Worm (Caenorhabditis elegans): ENCODE results near the gene C34B4.5.
"Not testable (repeated sequence)": the region's sequence is repeated elsewhere in the genome, so short reads cannot be mapped to it uniquely, and the experiment has no call there.

C34B4.5 gene

ce11 chrV:13130439-13130840 lies 34.7 kb downstream of the C34B4.5 start (continued):
- TF ChIP-seq pha-2 (tag; optimal IDR thresholded peaks at IDR 0.05) (no peak), pha-4 (tag; optimal IDR thresholded peaks at IDR 0.05) (no peak), npax-4 (tag; optimal IDR thresholded peaks at IDR 0.05) (no peak)

- TF ChIP-seq sox-2 (GFP tag; IDR thresholded peaks at IDR 0.05) (no peak), K09A11.1 (tag; optimal IDR thresholded peaks at IDR 0.05; ENCODE audit: insufficient read depth) (no peak), ref-2 (tag; optimal IDR thresholded peaks at IDR 0.05) (no peak), elt-4 (tag; optimal IDR thresholded peaks at IDR 0.05) (no peak), ceh-48 (tag; optimal IDR thresholded peaks at IDR 0.05) (no peak), ttx-3 (tag; optimal IDR thresholded peaks at IDR 0.05) (no peak), mec-3 (tag; optimal IDR thresholded peaks at IDR 0.05; ENCODE audit: borderline replicate concordance) (no peak), elt-2 (tag; optimal IDR thresholded peaks at IDR 0.05) (no peak), ama-1 (optimal IDR thresholded peaks at IDR 0.05) (no peak), ceh-6 (GFP tag; optimal IDR thresholded peaks at IDR 0.05) (no peak), ceh-34 (tag; optimal IDR thresholded peaks at IDR 0.05) (no peak), unc-55 (GFP tag; optimal IDR thresholded peaks at IDR 0.05) (no peak), C38D4.7 (GFP tag; optimal IDR thresholded peaks at IDR 0.05) (no peak), Y22D7AL.16 (tag; optimal IDR thresholded peaks at IDR 0.05) (no peak), pax-1 (tag; optimal IDR thresholded peaks at IDR 0.05) (no peak), eyg-1 (tag; optimal IDR thresholded peaks at IDR 0.05) (no peak), ets-4 (tag; optimal IDR thresholded peaks at IDR 0.05) (no peak)
Measured at ce11 chrV:13131487-13131886, 35.7 kb downstream of the C34B4.5 start.

- no peak for TF ChIP-seq rnt-1 (tag; optimal IDR thresholded peaks at IDR 0.05)
- TF ChIP-seq tbx-2 (tag; optimal IDR thresholded peaks at IDR 0.05), result no peak
- no peak for TF ChIP-seq Y22D7AL.16 (tag; optimal IDR thresholded peaks at IDR 0.05)
- no peak for TF ChIP-seq gmeb-2 (tag; optimal IDR thresholded peaks at IDR 0.05)
- no peak for TF ChIP-seq fkh-6 (tag; optimal IDR thresholded peaks at IDR 0.05)
- TF ChIP-seq ceh-22 (tag; optimal IDR thresholded peaks at IDR 0.05), result no peak
- TF ChIP-seq mec-3 (tag; optimal IDR thresholded peaks at IDR 0.05; ENCODE audit: borderline replicate concordance), result no peak
- no peak for TF ChIP-seq ama-1 (optimal IDR thresholded peaks at IDR 0.05)
- no peak for TF ChIP-seq ceh-34 (tag; optimal IDR thresholded peaks at IDR 0.05)
- TF ChIP-seq ceh-30 (tag; optimal IDR thresholded peaks at IDR 0.05), result no peak
- no peak for TF ChIP-seq pqm-1 (tag; optimal IDR thresholded peaks at IDR 0.05)
- TF ChIP-seq tbx-7 (tag; optimal IDR thresholded peaks at IDR 0.05), result no peak
- no peak for TF ChIP-seq fax-1 (tag; optimal IDR thresholded peaks at IDR 0.05)
- TF ChIP-seq dmd-4 (tag; optimal IDR thresholded peaks at IDR 0.05; ENCODE audit: borderline replicate concordance), result no peak
- no peak for TF ChIP-seq ceh-31 (tag; optimal IDR thresholded peaks at IDR 0.05)
- no peak for TF ChIP-seq ceh-19 (GFP tag; optimal IDR thresholded peaks at IDR 0.05)
Measured at ce11 chrV:13133380-13133779, 37.6 kb downstream of the C34B4.5 start, which contains the start of gene B0365.9. Gene B0365.9 (minus strand): TSS chrV:13133565.

ce11 chrV:13134786-13135185 lies 39.0 kb downstream of the C34B4.5 start, which contains the start of gene clec-225:
Gene clec-225 (minus strand): TSS chrV:13134886.
- TF ChIP-seq ztf-16, hlh-8, ahr-1 (tag; optimal IDR thresholded peaks at IDR 0.05): not testable (repeated sequence)

ce11 chrV:13137955-13138354 lies 42.2 kb downstream of the C34B4.5 start, which contains the start of gene clec-41:
Gene clec-41 (minus strand): TSS chrV:13138101.
- TF ChIP-seq ceh-48 (tag; optimal IDR thresholded peaks at IDR 0.05), result no peak
- TF ChIP-seq tbx-2 (tag; optimal IDR thresholded peaks at IDR 0.05), result no peak
- TF ChIP-seq elt-2 (tag; optimal IDR thresholded peaks at IDR 0.05), result no peak
- no peak for TF ChIP-seq ceh-45 (GFP tag; IDR thresholded peaks at IDR 0.05)
- no peak for TF ChIP-seq ceh-9 (tag; optimal IDR thresholded peaks at IDR 0.05)
- TF ChIP-seq nhr-232 (tag; optimal IDR thresholded peaks at IDR 0.05), result no peak
- TF ChIP-seq gmeb-2 (tag; optimal IDR thresholded peaks at IDR 0.05), result no peak
- no peak for TF ChIP-seq fkh-6 (tag; optimal IDR thresholded peaks at IDR 0.05)
- no peak for TF ChIP-seq syd-9 (tag; optimal IDR thresholded peaks at IDR 0.05)
- TF ChIP-seq ceh-18 (tag; optimal IDR thresholded peaks at IDR 0.05), result no peak
- no peak for TF ChIP-seq pqm-1 (tag; optimal IDR thresholded peaks at IDR 0.05)
- no peak for TF ChIP-seq pat-9 (tag; optimal IDR thresholded peaks at IDR 0.05)
- no peak for TF ChIP-seq ets-4 (tag; optimal IDR thresholded peaks at IDR 0.05)
- no peak for TF ChIP-seq pha-2 (tag; optimal IDR thresholded peaks at IDR 0.05)
- TF ChIP-seq hlh-6 (tag; optimal IDR thresholded peaks at IDR 0.05), result no peak
- no peak for TF ChIP-seq unc-55 (GFP tag; optimal IDR thresholded peaks at IDR 0.05)
- no peak for TF ChIP-seq ceh-31 (tag; optimal IDR thresholded peaks at IDR 0.05)
- no peak for TF ChIP-seq F13H6.1 (tag; optimal IDR thresholded peaks at IDR 0.05)
- TF ChIP-seq Y22D7AL.16 (tag; optimal IDR thresholded peaks at IDR 0.05), result no peak

Measured in whole organism, late embryonic.